Worm (Caenorhabditis elegans) whole organism, L3 larva: ENCODE measurements around the gene F57B1.5.
A peak's percentile ranks its signal among the peaks of the same experiment; 100 is the strongest.

Experiments used
- R02D3.7 ChIP-seq: fragments of 150-350 bp; optimal IDR thresholded peaks from 2 replicates; lab custom pipeline; 2014; ENCODE audit warnings: missing biosample characterization, missing genetic modification characterization
- ZK546.5 ChIP-seq: sonication (generic microtip); optimal IDR thresholded peaks from 2 replicates; lab custom pipeline; 2017; ENCODE audit warnings: missing biosample characterization, missing genetic modification characterization
- ama-1 ChIP-seq: fragments of 150-350 bp; optimal IDR thresholded peaks from 2 replicates; lab custom pipeline; 2018
- ceh-16 ChIP-seq: sonication (generic microtip); optimal IDR thresholded peaks from 2 replicates; lab custom pipeline; 2017; ENCODE audit warnings: missing biosample characterization, missing genetic modification characterization
- ceh-28 ChIP-seq: fragments of 150-350 bp; optimal IDR thresholded peaks from 2 replicates; lab custom pipeline; 2014; ENCODE audit warnings: missing biosample characterization, missing genetic modification reagents, missing genetic modification characterization
- ceh-82 ChIP-seq: fragments of 150-350 bp; optimal IDR thresholded peaks from 2 replicates; lab custom pipeline; 2014; ENCODE audit warnings: missing biosample characterization, missing genetic modification characterization
- ceh-9 ChIP-seq: sonication (generic microtip); optimal IDR thresholded peaks from 2 replicates; lab custom pipeline; 2018; ENCODE audit warnings: missing biosample characterization, missing genetic modification characterization
- daf-12 ChIP-seq: fragments of 150-350 bp; optimal IDR thresholded peaks from 2 replicates; lab custom pipeline; 2014; ENCODE audit warnings: missing biosample characterization, missing genetic modification reagents, missing genetic modification characterization
- egl-27 ChIP-seq: sonication (generic microtip); optimal IDR thresholded peaks from 4 replicates; lab custom pipeline; 2017; ENCODE audit warnings: missing biosample characterization, missing genetic modification reagents, missing genetic modification characterization
- egl-5 ChIP-seq: fragments of 150-350 bp; optimal IDR thresholded peaks from 2 replicates; lab custom pipeline; 2017; ENCODE audit warnings: missing biosample characterization, missing genetic modification reagents, missing genetic modification characterization, inconsistent platforms
- elt-1 ChIP-seq: fragments of 150-350 bp; optimal IDR thresholded peaks from 2 replicates; lab custom pipeline; 2014; ENCODE audit warnings: missing biosample characterization, missing genetic modification characterization
- elt-3 ChIP-seq, 3 experiments: fragments of 150-350 bp in 1 of 3; sonication (generic microtip) in 2 of 3; optimal IDR thresholded peaks; 2 replicates in 2 of 3; 4 replicates in 1 of 3; lab custom pipeline; 2014 to 2017; ENCODE audit warnings: missing biosample characterization in 3 of 3, missing genetic modification characterization in 3 of 3
- fkh-10 ChIP-seq: sonication (generic microtip); optimal IDR thresholded peaks from 2 replicates; lab custom pipeline; 2017; ENCODE audit warnings: missing biosample characterization, missing genetic modification reagents, missing genetic modification characterization
- fkh-2 ChIP-seq: fragments of 150-350 bp; optimal IDR thresholded peaks from 2 replicates; lab custom pipeline; 2014; ENCODE audit warnings: missing biosample characterization, missing genetic modification reagents, missing genetic modification characterization
- fos-1 ChIP-seq: fragments of 150-350 bp; optimal IDR thresholded peaks from 2 replicates; lab custom pipeline; 2014; ENCODE audit warnings: missing biosample characterization, missing genetic modification characterization
- lin-15B ChIP-seq: fragments of 150-350 bp; optimal IDR thresholded peaks from 2 replicates; lab custom pipeline; 2014; ENCODE audit warnings: missing biosample characterization, missing genetic modification characterization
- lin-39 ChIP-seq: fragments of 150-350 bp; optimal IDR thresholded peaks from 2 replicates; lab custom pipeline; 2018; ENCODE audit warnings: missing biosample characterization, missing genetic modification reagents, missing genetic modification characterization
- lsy-12 ChIP-seq: sonication (generic microtip); optimal IDR thresholded peaks from 2 replicates; lab custom pipeline; 2016; ENCODE audit warnings: mild to moderate bottlenecking, missing genetic modification characterization, missing compliant biosample characterization
- mdl-1 ChIP-seq: fragments of 150-350 bp; optimal IDR thresholded peaks from 2 replicates; lab custom pipeline; 2014; ENCODE audit warnings: missing biosample characterization, missing genetic modification characterization
- mml-1 ChIP-seq: fragments of 150-350 bp; sonication (generic microtip); optimal IDR thresholded peaks from 3 replicates; lab custom pipeline; 2014; ENCODE audit warnings: missing biosample characterization, missing genetic modification characterization
- nfya-1 ChIP-seq: sonication (generic microtip); optimal IDR thresholded peaks from 2 replicates; lab custom pipeline; 2017; ENCODE audit warnings: missing genetic modification characterization, mild to moderate bottlenecking, missing compliant biosample characterization, antibody characterized with exemption, moderate library complexity; ENCODE audit not compliant: insufficient read depth
- nhr-11 ChIP-seq: fragments of 150-350 bp; optimal IDR thresholded peaks from 2 replicates; lab custom pipeline; 2014; ENCODE audit warnings: missing biosample characterization, missing genetic modification characterization
- nhr-12 ChIP-seq: fragments of 150-350 bp; optimal IDR thresholded peaks from 2 replicates; lab custom pipeline; 2014; ENCODE audit warnings: missing biosample characterization, missing genetic modification characterization
- nhr-23 ChIP-seq: fragments of 150-350 bp; optimal IDR thresholded peaks from 2 replicates; lab custom pipeline; 2014; ENCODE audit warnings: missing biosample characterization, missing genetic modification reagents, missing genetic modification characterization
- nhr-237 ChIP-seq: fragments of 150-350 bp; optimal IDR thresholded peaks from 2 replicates; lab custom pipeline; 2014; ENCODE audit warnings: missing biosample characterization, missing genetic modification characterization
- nhr-25 ChIP-seq: sonication (generic microtip); optimal IDR thresholded peaks from 2 replicates; lab custom pipeline; 2017; ENCODE audit warnings: missing biosample characterization, missing genetic modification characterization
- nhr-43 ChIP-seq: sonication (generic microtip); optimal IDR thresholded peaks from 2 replicates; lab custom pipeline; 2016; ENCODE audit warnings: mild to moderate bottlenecking, missing genetic modification characterization, missing compliant biosample characterization; ENCODE audit not compliant: poor library complexity, severe bottlenecking
- nhr-67 ChIP-seq: fragments of 150-350 bp; optimal IDR thresholded peaks from 2 replicates; lab custom pipeline; 2014; ENCODE audit warnings: missing biosample characterization, missing genetic modification characterization
- nhr-76 ChIP-seq: fragments of 150-350 bp; sonication (generic microtip); optimal IDR thresholded peaks from 5 replicates; lab custom pipeline; 2014; ENCODE audit warnings: missing biosample characterization, missing genetic modification characterization
- skn-1 ChIP-seq: fragments of 150-350 bp; optimal IDR thresholded peaks from 2 replicates; lab custom pipeline; 2014; ENCODE audit warnings: missing biosample characterization, missing genetic modification characterization
- snpc-4 ChIP-seq: fragments of 150-350 bp; optimal IDR thresholded peaks from 2 replicates; lab custom pipeline; 2014; ENCODE audit warnings: missing biosample characterization, missing genetic modification characterization
- unc-39 ChIP-seq: sonication (generic microtip); optimal IDR thresholded peaks from 4 replicates; lab custom pipeline; 2017; ENCODE audit warnings: missing biosample characterization, missing genetic modification characterization
- unc-62 ChIP-seq: fragments of 150-350 bp; sonication (generic microtip); optimal IDR thresholded peaks from 4 replicates; lab custom pipeline; 2014; ENCODE audit warnings: missing biosample characterization, missing genetic modification reagents, missing genetic modification characterization
- zag-1 ChIP-seq: fragments of 150-350 bp; optimal IDR thresholded peaks from 2 replicates; lab custom pipeline; 2014; ENCODE audit warnings: missing biosample characterization, missing genetic modification characterization
- ztf-11 ChIP-seq: fragments of 150-350 bp; optimal IDR thresholded peaks from 2 replicates; lab custom pipeline; 2014; ENCODE audit warnings: missing biosample characterization, missing genetic modification characterization

F57B1.5 gene

DNA sequence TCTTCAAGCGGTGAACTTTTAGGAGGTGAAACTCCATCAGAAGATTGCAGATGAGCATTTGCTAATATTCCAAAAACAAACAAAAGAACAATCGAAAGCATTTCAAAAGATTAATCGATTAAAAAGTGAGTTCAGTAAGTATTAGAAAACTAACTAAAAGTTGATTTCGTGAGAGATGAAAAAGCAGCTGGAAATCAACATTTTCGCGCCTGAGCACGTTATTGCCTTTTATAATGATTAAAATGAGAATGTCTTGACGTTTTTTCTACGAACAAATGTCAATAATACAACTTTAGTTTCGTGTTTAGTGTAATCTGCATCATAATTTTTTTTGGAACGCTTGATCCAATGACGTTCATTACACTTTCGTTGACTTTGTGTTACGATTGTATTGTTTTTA, 9.7 kb upstream of the F57B1.5 start, which contains the start of gene F57B1.9:
Gene F57B1.9, minus strand, starts transcription at position 101 of the 400 bp plus-strand sequence.
- TF ChIP-seq ceh-82 (tag; lab: Kevin White, UChicago) (no peak), ceh-9 (tag; lab: Kevin White, UChicago) (no peak), ztf-11 (tag; lab: Kevin White, UChicago) (no peak), fkh-2 (tag; lab: Kevin White, UChicago) (no peak), snpc-4 (no peak), ZK546.5 (no peak), unc-39 (tag; lab: Kevin White, UChicago) (no peak), skn-1 (tag; lab: Kevin White, UChicago) (no peak), egl-5 (tag; lab: Kevin White, UChicago) (no peak), lsy-12 (tag; lab: Kevin White, UChicago) (no peak), nhr-67 (tag; lab: Kevin White, UChicago) (no peak), nhr-12 (tag; lab: Kevin White, UChicago) (no peak), ceh-16 (no peak), elt-3 (tag; optimal IDR thresholded peaks at IDR 0.05; lab: Kevin White, UChicago) (no peak), egl-27 (tag; lab: Kevin White, UChicago) (no peak), elt-1 (tag; lab: Kevin White, UChicago) (no peak), zag-1 (no peak), fos-1 (tag; lab: Kevin White, UChicago) (no peak), lin-15B (tag; lab: Kevin White, UChicago) (no peak)

DNA sequence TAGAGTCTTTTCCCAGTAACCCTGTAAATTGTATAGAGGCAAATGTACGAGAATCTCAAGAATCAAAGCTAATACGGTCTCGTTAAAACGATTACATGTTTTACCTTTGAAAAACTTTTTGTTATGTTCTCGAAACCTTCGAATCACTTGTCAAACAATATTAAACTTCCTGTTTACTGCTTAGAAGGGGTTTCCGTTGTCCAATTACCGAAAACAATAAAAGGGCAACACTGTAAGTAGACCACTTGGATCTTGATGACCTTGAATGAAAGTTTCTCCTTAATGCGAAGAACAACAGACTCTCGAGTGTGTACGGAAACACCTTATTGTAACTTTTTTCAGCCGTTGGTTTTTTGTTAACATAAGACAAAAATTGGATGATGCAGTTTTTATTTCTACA, 6.9 kb upstream of the F57B1.5 start:
- TF ChIP-seq nhr-76 (tag; lab: Kevin White, UChicago) (peak; percentile 50), nhr-43 (tag; lab: Kevin White, UChicago) (peak; percentile 12), ama-1 (no peak), fkh-10 (GFP tag; lab: Kevin White, UChicago) (no peak), lin-39 (tag; lab: Kevin White, UChicago) (no peak), unc-62 (GFP tag; lab: Kevin White, UChicago) (no peak), nhr-23 (tag; lab: Kevin White, UChicago) (peak; percentile 38), daf-12 (tag; lab: Kevin White, UChicago) (no peak), mdl-1 (tag; lab: Kevin White, UChicago) (no peak), ZK546.5 (no peak), ceh-28 (no peak), nhr-237 (tag; lab: Kevin White, UChicago) (no peak), lsy-12 (tag; lab: Kevin White, UChicago) (no peak), skn-1 (tag; lab: Kevin White, UChicago) (no peak), nhr-25 (tag; lab: Kevin White, UChicago) (peak; percentile 77)

DNA sequence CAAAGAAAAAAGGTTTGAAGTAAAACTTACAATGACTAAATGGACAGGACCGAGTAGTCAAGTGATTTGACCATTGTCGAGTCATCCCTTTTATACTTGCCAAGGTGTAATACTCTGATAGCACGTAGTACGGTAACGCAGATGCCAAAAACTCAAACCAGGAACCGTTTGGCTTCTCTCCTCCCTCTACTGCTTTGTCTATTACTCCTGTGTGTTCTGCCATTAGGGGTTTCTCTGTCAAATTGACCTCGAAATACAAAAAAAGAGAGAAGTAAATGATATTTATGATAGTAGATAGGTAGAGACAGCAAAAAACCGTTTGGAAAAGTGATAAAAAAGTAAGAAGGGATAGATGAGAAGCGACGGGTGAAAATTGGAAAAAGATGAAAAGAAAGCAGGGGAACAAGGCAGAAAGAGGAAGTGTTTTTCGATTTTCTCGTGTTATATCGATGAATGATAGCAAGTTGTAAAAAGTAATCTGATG, 5.4 kb upstream of the F57B1.5 start, which contains the start of the genes col-159 and col-160:
Gene col-159, minus strand, starts transcription at position 51 of the 484 bp plus-strand sequence.
Gene col-160, minus strand, starts transcription at position 63 of the 484 bp plus-strand sequence.
- peak; percentile 61 for TF ChIP-seq egl-27 (tag; lab: Kevin White, UChicago)
- TF ChIP-seq nhr-43 (tag; lab: Kevin White, UChicago) = peak; percentile 39
- peak; percentile 37 for TF ChIP-seq ceh-28
- no peak for TF ChIP-seq ama-1
- TF ChIP-seq nhr-23 (tag; lab: Kevin White, UChicago) = peak; percentile 79
- peak; percentile 21 for TF ChIP-seq nhr-25 (tag; lab: Kevin White, UChicago)

DNA sequence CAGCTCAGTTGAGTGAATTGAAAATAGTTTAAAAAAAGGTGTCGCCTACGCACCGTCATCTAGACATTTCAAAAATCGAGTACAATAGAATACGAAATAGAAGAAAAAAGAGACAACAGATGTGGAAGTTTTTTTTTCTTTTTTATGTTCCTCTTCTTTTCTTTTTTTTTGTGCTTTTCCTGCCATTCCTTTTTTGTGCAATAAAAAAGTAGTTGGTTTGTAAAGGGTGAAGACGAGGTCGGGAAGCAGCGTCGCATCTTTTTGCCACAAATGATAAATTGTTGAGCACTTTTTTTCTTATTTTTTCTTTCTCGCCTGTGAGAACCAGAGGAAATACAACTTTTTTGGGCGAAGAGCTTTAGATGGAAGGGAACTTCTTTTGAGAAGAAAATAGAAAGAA, 1.0 kb upstream of the F57B1.5 start:
- TF ChIP-seq nfya-1 (tag; lab: Kevin White, UChicago) = peak; percentile 8
- TF ChIP-seq mml-1 (tag; lab: Kevin White, UChicago) = no peak
- TF ChIP-seq R02D3.7 (tag; lab: Kevin White, UChicago) = no peak
- TF ChIP-seq fkh-10 (GFP tag; lab: Kevin White, UChicago) = peak; percentile 10
- no peak for TF ChIP-seq ceh-28
- no peak for TF ChIP-seq nhr-11 (tag; lab: Kevin White, UChicago)
- TF ChIP-seq lin-39 (tag; lab: Kevin White, UChicago) = peak; percentile 32
- TF ChIP-seq unc-39 (tag; lab: Kevin White, UChicago) = no peak
- no peak for TF ChIP-seq ztf-11 (tag; lab: Kevin White, UChicago)
